Worm (Caenorhabditis elegans) whole organism, dauer: ENCODE data around the gene hlh-17.

ENCODE experiments used
- unc-62 ChIP-seq: sonication (generic microtip); optimal IDR thresholded peaks from 2 replicates; lab custom pipeline; 2017; ENCODE audit warnings: missing biosample characterization, missing genetic modification reagents, missing genetic modification characterization

hlh-17 gene

DNA sequence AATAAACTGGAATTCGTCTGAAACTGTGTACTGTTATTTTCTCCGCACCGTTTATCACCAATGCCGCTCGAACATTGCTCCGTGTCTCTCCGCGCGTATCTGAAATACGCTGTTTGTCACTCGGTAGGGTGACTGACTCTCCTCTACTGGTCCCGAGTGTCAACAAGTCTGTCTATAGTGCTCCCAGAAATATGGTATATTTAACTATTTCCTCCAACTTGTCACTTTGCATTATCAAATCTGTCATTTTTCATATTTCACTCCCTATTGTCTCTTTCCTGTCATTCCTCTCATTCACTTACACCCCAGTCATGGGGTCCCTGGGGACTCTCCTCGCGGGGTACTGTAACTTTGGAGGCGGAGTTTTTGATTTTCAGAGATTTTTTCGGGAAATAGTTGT is at the start of gene hlh-17:
hlh-17 (plus strand) TSS at position 301 of the 400 bp plus-strand sequence.
- no peak for TF ChIP-seq unc-62

DNA sequence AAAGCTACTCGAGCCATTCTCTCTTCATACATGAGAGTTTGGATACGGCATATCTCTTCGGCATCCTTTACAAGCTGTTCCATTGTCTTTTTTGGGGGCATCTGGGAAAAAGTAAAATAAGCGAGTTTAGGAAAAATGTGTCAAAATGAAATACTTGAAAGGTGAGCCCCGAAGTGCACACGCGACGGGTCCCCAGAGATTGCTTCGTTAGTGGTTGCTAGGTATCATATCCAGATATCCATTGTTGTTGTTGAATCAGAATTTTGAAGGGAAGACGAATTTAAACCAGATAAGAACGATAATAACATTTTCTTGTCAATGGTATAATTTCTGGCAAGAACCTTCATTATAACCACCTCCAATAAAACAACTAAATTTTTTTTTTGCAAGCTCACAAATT is 43.7 kb upstream of the hlh-17 start, which contains the start of gene H25K10.2:
H25K10.2 (minus strand) TSS at position 101 of the 400 bp plus-strand sequence.
- no peak for TF ChIP-seq unc-62

DNA sequence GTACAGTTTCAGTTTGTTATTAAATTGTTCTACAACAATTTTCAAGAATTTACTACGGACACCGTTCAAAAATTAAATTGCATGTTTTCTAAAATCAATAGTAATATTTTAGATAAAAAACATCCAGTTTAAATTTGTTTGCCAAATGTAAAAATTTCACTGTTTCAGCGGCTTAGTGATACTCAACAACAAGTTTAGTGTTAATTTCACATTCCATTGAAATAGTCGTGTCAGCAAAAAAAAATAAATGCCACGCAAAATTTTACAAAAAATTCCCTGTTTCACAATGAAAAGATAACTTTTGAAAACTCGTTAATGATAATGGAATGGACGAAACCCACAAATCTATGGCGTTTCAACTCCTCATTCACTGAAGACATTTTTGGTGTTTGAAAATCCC is 38.4 kb upstream of the hlh-17 start:
- TF ChIP-seq unc-62, result no peak

DNA sequence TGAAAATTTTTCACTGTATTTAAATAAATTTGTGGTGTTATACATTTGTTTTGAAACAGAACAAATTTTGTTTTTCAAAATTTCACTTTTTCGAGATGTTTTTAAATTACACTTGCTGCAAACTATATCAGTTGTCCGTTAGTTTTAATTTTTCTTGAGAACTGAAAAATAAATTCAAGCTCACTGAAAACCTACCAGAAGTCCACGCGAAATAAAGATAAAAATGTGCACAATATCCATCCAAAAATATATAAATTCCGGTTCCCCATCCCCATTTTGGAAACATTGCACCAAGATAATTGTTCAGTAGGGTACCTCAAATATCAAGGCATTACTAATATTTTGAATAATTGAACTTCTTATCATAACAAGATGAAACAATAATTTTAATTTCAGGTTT is 33.9 kb upstream of the hlh-17 start:
- TF ChIP-seq unc-62, result no peak

DNA sequence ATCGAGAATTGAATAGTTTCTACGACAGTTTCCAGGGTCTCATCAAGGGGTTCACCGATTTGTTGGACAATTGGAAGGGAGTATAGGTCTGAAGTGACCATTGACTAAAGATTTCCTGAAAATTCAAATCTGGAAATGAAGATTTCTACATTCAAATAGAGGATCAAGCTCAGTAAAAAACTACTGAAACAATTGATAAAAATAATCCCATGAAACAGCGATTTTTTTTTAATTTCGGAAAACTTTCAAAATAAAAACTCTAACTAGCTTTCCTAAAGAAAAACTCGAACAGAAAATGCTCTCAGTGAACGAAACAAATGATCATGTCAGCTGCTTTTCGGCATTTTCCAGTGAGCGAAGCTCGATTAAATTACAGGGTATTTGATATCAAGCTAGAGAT is 33.0 kb upstream of the hlh-17 start, which contains the start of gene srv-11:
srv-11 (minus strand) TSS at position 101 of the 400 bp plus-strand sequence.
- TF ChIP-seq unc-62, result no peak

DNA sequence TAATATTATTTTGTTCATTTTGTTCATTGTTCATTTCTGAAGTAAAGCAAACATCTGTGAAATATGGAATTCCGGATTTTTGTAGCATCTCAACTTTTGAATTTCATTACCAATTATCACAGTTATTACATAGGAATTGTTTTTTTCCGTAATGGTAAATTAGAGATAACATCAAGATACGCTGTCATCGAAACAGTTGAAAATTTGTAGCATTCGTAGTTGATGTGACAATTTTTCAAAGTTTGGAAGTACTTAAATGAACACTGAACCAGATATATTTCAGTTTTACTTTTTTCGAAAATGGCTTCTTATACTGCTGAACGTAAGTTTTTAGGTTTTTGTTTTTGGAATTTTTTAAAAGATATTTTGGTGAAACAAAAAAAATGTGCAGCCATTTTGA is 28.8 kb upstream of the hlh-17 start, which contains the start of gene H25K10.4:
H25K10.4 (plus strand) TSS at position 301 of the 400 bp plus-strand sequence.
- TF ChIP-seq unc-62, result no peak

DNA sequence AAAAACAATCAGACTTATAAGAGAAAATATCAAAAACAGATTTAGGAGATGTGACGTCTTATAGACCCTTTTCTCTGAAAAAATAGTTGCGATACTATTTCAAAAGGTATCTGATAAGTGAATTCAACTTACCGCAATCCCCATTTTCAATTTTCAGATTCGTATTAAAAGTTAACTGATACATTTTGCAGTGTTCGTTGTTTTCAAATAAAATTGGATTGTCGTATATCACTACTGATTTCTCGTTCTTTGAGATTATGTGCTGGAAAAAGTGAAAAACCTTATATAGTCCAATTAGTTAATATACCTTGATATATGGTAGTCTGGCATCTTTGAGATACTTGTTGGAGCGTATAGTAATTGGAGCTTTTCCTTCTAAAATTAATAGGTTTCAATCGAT is 24.1 kb upstream of the hlh-17 start:
- TF ChIP-seq unc-62, result no peak

DNA sequence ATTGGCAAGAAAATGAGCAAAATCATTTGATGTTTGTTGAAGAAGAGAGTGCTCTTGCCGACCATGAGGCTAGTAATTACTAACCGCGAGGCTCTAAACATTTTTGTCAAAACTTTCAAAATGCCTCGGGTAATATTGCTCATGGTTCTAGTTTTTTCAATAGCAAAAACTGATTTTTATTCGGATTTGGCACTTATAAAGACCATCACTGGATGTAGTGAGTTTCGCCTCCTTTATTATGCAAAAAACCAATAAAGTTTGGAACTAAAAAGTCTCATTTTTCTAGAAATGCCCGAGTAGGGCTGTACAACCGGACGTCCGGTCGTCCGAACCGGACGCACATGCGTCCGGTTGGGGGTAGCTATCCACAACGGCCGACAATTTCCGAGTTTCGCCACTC is 21.5 kb upstream of the hlh-17 start, which contains the start of the genes hpa-1 and irld-39:
hpa-1 (minus strand) TSS at position 101 of the 400 bp plus-strand sequence.
irld-39 (plus strand) TSS at position 121 of the 400 bp plus-strand sequence.
- TF ChIP-seq unc-62, result no peak

DNA sequence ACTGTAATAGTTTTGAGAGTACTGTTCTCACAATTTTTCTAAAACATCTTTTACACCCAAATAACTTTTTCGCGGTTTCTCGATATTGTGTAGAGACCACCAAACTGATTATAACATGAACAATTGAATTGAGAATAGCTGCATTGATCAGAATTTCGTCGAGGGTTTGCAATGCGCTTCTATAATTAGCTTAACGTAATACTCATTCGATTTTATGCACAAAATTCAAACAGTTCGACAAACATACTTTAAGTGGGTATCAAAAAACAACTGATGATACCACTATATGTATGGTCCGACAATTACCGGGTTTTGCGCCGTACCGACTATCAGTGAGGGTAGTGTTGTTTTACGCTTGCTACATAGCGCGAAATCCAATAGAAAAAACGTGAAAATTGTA is 17.7 kb upstream of the hlh-17 start:
- TF ChIP-seq unc-62, result no peak

DNA sequence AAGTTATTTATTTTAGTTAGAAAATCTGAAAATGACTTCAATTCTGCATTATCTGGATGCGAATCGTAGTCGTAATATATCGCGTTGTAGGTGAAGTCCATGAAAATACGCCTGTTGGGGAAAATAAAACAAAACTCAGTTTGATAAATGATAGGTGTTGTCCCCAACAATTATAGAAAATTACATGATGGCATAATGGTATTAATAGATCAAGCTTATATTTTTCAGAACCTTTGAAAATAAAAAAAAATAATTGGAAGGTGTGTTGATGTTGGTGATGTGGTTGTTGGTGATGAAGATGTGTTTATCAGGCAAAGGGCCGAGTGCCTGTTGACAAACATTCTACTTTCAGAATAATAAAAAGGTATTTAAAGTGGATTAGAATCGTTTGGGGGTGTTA is 16.0 kb upstream of the hlh-17 start, which contains the start of gene srw-61:
srw-61 (minus strand) TSS at position 101 of the 400 bp plus-strand sequence.
- no peak for TF ChIP-seq unc-62

DNA sequence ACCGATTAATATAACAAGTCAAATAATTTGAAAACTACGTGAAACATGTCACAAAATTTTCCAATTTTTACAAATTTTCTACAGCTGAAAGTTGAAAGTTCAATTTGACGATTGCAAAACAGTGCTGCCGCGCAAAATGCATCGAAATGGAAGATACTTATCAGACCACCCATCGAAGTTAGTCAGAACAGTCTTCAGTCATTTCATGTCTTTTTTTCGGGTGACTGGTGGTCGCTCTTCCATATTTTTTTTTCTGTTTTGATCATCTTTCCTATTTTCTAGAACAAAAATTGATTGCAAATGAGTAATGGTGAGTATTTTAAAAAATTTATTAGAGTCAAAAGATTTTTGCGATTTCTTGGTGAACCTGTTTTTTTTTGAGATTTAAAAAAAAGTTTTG is 7.4 kb upstream of the hlh-17 start, which contains the start of gene F38C2.1:
F38C2.1 (plus strand) TSS at position 301 of the 400 bp plus-strand sequence.
- no peak for TF ChIP-seq unc-62

DNA sequence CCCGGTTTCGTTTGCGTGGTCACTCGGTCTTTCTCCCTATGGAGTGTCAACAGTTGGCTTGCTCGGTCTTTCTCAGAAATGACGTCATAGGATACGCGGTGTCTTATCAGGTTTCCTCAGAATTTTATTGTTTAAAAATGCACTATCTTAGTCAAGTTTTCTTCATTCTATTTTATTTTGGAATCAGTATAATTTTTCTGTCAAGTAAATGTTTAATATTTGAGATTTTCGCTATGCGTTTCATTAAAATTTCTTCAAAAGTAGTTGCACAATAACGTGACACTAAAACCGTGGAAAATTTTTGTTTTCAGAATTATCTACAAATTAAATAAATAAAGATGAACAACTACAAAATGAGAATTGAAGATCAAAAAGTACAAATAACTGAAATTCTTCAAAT is 2.8 kb downstream of the hlh-17 start, which contains the start of gene hlh-31:
hlh-31 (plus strand) TSS at position 301 of the 400 bp plus-strand sequence.
- TF ChIP-seq unc-62, result no peak

DNA sequence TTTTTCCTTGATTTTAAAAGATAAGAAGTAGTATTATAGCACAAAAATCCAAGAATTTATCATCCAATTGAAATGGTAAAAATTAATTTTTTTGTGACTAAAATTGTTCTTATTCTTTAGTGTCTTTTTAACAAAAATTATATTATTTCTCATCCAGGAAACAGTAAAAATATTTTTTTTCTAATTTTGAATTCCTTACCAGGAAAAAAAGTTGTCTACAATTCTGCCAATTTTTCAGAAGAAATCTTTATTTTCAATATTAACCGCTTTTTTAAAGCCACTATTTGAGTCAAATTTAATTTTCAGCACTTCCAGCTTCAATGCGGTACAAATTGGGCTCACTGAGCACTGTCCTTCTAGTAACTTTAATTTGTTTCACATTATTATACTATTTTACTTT is 16.4 kb downstream of the hlh-17 start, which contains the start of gene F38C2.4:
F38C2.4 (plus strand) TSS at position 301 of the 400 bp plus-strand sequence.
- no peak for TF ChIP-seq unc-62

DNA sequence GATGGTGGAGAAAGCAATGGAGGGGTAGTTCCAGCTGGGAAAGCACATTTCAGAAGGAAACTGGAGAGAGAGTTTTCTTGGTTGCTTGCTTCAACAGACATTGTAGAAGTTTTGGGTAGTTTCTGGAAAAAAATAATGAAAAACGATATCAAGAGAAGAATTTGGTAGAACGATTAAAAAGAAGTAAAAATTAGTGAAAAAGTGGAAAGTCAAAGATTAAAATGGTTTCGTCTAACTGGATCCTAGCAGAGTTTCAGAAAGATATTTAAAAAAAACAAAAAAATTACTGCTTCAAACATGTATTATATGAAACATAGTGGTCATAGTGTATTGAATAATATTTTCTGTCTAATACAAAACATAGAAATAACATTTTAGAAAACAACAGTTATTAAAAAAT is 22.7 kb downstream of the hlh-17 start, which contains the start of gene F38C2.7:
F38C2.7 (minus strand) TSS at position 101 of the 400 bp plus-strand sequence.
- TF ChIP-seq unc-62, result no peak

DNA sequence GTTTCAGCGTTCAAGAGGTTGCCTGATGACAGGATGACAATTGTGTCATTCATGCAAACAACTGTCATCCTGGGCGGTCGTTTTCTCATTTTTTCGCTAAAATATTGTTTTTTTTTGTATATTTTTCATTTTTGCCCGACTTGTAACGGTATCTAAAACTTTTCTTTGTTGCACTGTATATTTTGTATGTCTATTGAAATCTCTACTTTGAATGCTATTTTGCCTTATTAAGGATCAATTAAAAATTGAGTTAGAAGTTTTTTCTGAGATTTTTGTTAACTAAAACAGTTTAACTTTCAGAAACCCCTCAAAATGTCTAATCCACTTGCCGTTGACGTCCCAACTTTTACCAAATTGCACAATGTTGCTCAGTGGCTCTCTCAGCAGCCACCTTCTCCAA is 23.3 kb downstream of the hlh-17 start, which contains the start of gene ccch-2:
ccch-2 (plus strand) TSS at position 301 of the 400 bp plus-strand sequence.
- TF ChIP-seq unc-62, result no peak

DNA sequence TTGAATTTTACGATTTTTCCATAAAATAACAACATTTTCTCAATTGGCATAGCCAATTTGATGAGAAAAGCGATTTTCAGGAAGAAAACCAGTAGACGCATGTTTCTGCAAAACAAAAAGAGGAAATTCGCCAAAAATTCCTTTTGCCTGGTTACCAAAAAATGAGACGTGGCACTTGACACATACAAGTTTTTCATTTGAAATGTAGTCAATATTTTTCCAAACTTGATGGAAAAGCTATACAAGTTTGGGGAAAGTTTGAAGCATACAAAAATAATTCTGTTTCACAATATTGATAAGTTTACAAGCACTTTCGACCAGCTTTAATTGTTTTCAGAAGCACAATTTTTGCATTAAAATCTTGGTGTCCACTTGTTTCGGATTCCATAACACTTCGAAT is 26.1 kb downstream of the hlh-17 start, which contains the start of gene clec-191:
clec-191 (minus strand) TSS at position 101 of the 400 bp plus-strand sequence.
- TF ChIP-seq unc-62, result no peak

DNA sequence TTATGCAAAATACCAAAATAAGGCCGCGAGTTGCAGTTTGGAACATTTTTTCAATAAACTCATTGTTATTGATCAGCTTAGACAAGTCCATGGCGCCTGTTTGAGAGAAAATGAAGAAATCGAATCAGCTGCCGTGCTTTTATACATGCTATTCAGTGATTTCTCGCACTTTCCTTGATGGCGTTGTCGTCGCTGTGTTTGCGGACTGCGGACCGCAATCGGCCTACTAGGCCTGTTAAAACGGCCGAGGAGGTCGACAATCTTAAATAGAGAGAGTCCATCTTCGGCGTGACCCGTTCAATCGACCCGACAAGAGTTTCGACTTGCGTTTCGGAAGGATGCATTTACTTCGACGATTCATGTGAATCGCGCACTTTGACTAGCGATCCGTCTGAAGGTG is 36.2 kb downstream of the hlh-17 start, which contains the start of gene srz-75:
srz-75 (minus strand) TSS at position 101 of the 400 bp plus-strand sequence.
- no peak for TF ChIP-seq unc-62

DNA sequence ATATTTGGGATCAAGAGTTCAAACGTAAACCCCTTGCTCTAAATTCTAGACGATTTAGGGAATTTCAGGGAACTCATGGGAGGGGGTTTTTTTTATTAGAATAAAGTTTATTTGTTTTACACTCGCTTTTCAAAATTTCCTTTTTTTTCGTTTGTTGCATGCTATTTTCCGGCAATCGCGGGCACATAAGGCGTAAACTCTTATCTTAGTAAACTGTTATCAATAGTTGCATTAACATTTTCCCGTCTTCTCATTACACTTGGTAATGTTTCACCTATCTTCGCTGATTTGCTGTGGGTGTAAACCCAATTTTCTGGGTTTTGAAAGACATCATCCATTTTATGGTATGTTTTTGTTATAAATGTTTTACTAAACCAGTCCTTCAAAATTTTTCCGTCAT is 39.3 kb downstream of the hlh-17 start:
- TF ChIP-seq unc-62, result no peak
